Fruit fly (Drosophila melanogaster) whole organism, embryonic: ENCODE data around the gene smid.

Source experiments
- Atf-2 ChIP-seq: fragments of 200-800 bp; sonication (Bioruptor generic); optimal IDR thresholded peaks from 2 replicates; lab custom pipeline; 2016; ENCODE audit warnings: missing biosample characterization, missing genetic modification characterization
- B-H1 ChIP-seq: fragments of 200-800 bp; sonication (Bioruptor generic); IDR thresholded peaks from 3 replicates; pipeline ENCODE4 v1.3.6; 2022; ENCODE audit warnings: missing biosample characterization, missing genetic modification characterization
- Bgb ChIP-seq: fragments of 200-800 bp; sonication (Bioruptor generic); IDR thresholded peaks from 2 replicates; pipeline ENCODE4 v1.3.6; 2022; ENCODE audit warnings: missing biosample characterization, missing genetic modification characterization; ENCODE audit not compliant: partially characterized antibody
- C15 ChIP-seq: fragments of 200-800 bp; sonication (Bioruptor generic); IDR thresholded peaks from 3 replicates; pipeline ENCODE4 v1.3.6; 2022; ENCODE audit warnings: missing biosample characterization, missing genetic modification characterization
- CG1024 ChIP-seq: fragments of 200-800 bp; sonication (Bioruptor generic); IDR thresholded peaks from 2 replicates; pipeline ENCODE4 v1.3.6; 2022; ENCODE audit warnings: missing biosample characterization, missing genetic modification characterization
- CG10274 ChIP-seq: fragments of 200-800 bp; sonication (Bioruptor generic); optimal IDR thresholded peaks from 3 replicates; lab custom pipeline; 2017; ENCODE audit warnings: missing biosample characterization, mild to moderate bottlenecking, missing genetic modification characterization
- CG10321 ChIP-seq: fragments of 200-800 bp; sonication (Bioruptor generic); IDR thresholded peaks from 2 replicates; pipeline ENCODE4 v1.3.6; 2022; ENCODE audit warnings: missing biosample characterization, missing genetic modification characterization
- CG10979 ChIP-seq: fragments of 200-800 bp; sonication (Bioruptor generic); optimal IDR thresholded peaks from 2 replicates; lab custom pipeline; 2018; ENCODE audit warnings: missing biosample characterization, mild to moderate bottlenecking, missing genetic modification characterization, moderate library complexity
- CG11504 ChIP-seq: fragments of 200-800 bp; sonication (Bioruptor generic); optimal IDR thresholded peaks from 3 replicates; lab custom pipeline; 2019; ENCODE audit warnings: missing biosample characterization, mild to moderate bottlenecking, missing genetic modification characterization, moderate library complexity
- CG12236 ChIP-seq: fragments of 200-800 bp; sonication (Bioruptor generic); optimal IDR thresholded peaks from 2 replicates; lab custom pipeline; 2016; ENCODE audit warnings: missing biosample characterization, missing genetic modification characterization
- CG14710 ChIP-seq: fragments of 200-800 bp; sonication (Bioruptor generic); optimal IDR thresholded peaks from 3 replicates; lab custom pipeline; 2019; ENCODE audit warnings: missing biosample characterization, mild to moderate bottlenecking, missing genetic modification characterization, moderate library complexity
- CG15479 ChIP-seq: fragments of 200-800 bp; sonication (Bioruptor generic); optimal IDR thresholded peaks from 3 replicates; lab custom pipeline; 2019; ENCODE audit warnings: missing biosample characterization, mild to moderate bottlenecking, missing genetic modification characterization, moderate library complexity
- CG15601 ChIP-seq: fragments of 200-800 bp; sonication (Bioruptor generic); optimal IDR thresholded peaks from 3 replicates; lab custom pipeline; 2019; ENCODE audit warnings: missing biosample characterization, mild to moderate bottlenecking, missing genetic modification characterization, moderate library complexity
- CG15696 ChIP-seq: fragments of 200-800 bp; sonication (Bioruptor generic); optimal IDR thresholded peaks from 2 replicates; lab custom pipeline; 2019; ENCODE audit warnings: missing biosample characterization, mild to moderate bottlenecking, missing genetic modification characterization, moderate library complexity
- CG17359 ChIP-seq: fragments of 200-800 bp; sonication (Bioruptor generic); optimal IDR thresholded peaks from 3 replicates; lab custom pipeline; 2018; ENCODE audit warnings: missing biosample characterization, mild to moderate bottlenecking, missing genetic modification characterization, moderate library complexity
- CG17829 ChIP-seq: fragments of 200-800 bp; optimal IDR thresholded peaks from 2 replicates; lab custom pipeline; 2019; ENCODE audit warnings: missing biosample characterization, mild to moderate bottlenecking, missing genetic modification characterization, moderate library complexity
- CG6813 ChIP-seq: fragments of 200-800 bp; sonication (Bioruptor generic); optimal IDR thresholded peaks from 2 replicates; lab custom pipeline; 2017; ENCODE audit warnings: missing biosample characterization, missing genetic modification characterization, mild to moderate bottlenecking, moderate library complexity, missing genetic modification reagents
- CG9797 ChIP-seq: fragments of 200-800 bp; sonication (Bioruptor generic); optimal IDR thresholded peaks from 3 replicates; lab custom pipeline; 2018; ENCODE audit warnings: missing biosample characterization, mild to moderate bottlenecking, missing genetic modification characterization
- CG9876 ChIP-seq: fragments of 200-800 bp; sonication (Bioruptor generic); optimal IDR thresholded peaks from 2 replicates; lab custom pipeline; 2016; ENCODE audit warnings: missing biosample characterization, missing genetic modification characterization
- Chrac-16 ChIP-seq: fragments of 200-800 bp; sonication (Bioruptor generic); optimal IDR thresholded peaks from 3 replicates; lab custom pipeline; 2016; ENCODE audit warnings: missing biosample characterization, missing genetic modification characterization
- Doc3 ChIP-seq: fragments of 200-800 bp; sonication (Bioruptor generic); IDR thresholded peaks from 3 replicates; pipeline ENCODE4 v1.3.6; 2022; ENCODE audit warnings: missing biosample characterization, missing genetic modification characterization; ENCODE audit not compliant: partially characterized antibody
- Fer2 ChIP-seq: fragments of 200-800 bp; sonication (Bioruptor generic); optimal IDR thresholded peaks from 2 replicates; lab custom pipeline; 2018; ENCODE audit warnings: missing biosample characterization, mild to moderate bottlenecking, missing genetic modification characterization, moderate library complexity
- Hsf ChIP-seq: fragments of 200-800 bp; sonication (Bioruptor generic); optimal IDR thresholded peaks from 3 replicates; lab custom pipeline; 2016; ENCODE audit warnings: missing biosample characterization, missing genetic modification characterization
- Lim3 ChIP-seq: fragments of 200-800 bp; sonication (Bioruptor generic); IDR thresholded peaks from 2 replicates; pipeline ENCODE4 v1.3.6; 2022; ENCODE audit warnings: missing biosample characterization, missing genetic modification characterization
- Lpt ChIP-seq: fragments of >200 bp; optimal IDR thresholded peaks from 2 replicates; lab custom pipeline; 2018; ENCODE audit warnings: missing biosample characterization, missing genetic modification characterization
- MESR4 ChIP-seq: fragments of 200-800 bp; sonication (Bioruptor generic); optimal IDR thresholded peaks from 2 replicates; lab custom pipeline; 2018; ENCODE audit warnings: missing biosample characterization, mild to moderate bottlenecking, missing genetic modification characterization, moderate library complexity
- Med ChIP-seq: fragments of 200-800 bp; sonication (Bioruptor generic); peaks from one replicate; lab custom pipeline; 2016; ENCODE audit warnings: missing biosample characterization, missing genetic modification characterization, mild to moderate bottlenecking, inconsistent platforms, moderate library complexity
- Nf-YA ChIP-seq: fragments of 200-800 bp; sonication (Bioruptor generic); IDR thresholded peaks from 2 replicates; pipeline ENCODE4 v1.3.6; 2022; ENCODE audit warnings: missing biosample characterization, missing genetic modification characterization
- Rx ChIP-seq: fragments of 200-800 bp; sonication (Bioruptor generic); IDR thresholded peaks from 2 replicates; pipeline ENCODE4 v1.3.6; 2022; ENCODE audit warnings: missing biosample characterization, missing genetic modification characterization
- Side ChIP-seq: fragments of 200-800 bp; sonication (Bioruptor generic); optimal IDR thresholded peaks from 2 replicates; lab custom pipeline; 2016; ENCODE audit warnings: missing biosample characterization, missing genetic modification characterization
- Xrp1 ChIP-seq: fragments of 200-800 bp; sonication (Bioruptor generic); IDR thresholded peaks from 2 replicates; pipeline ENCODE4 v1.3.6; 2022; ENCODE audit warnings: missing biosample characterization, missing genetic modification characterization
- bcd ChIP-seq: fragments of 200-800 bp; sonication (Bioruptor generic); optimal IDR thresholded peaks from 2 replicates; lab custom pipeline; 2017; ENCODE audit warnings: missing biosample characterization, mild to moderate bottlenecking, missing genetic modification characterization
- cad ChIP-seq: fragments of >200 bp; optimal IDR thresholded peaks from 2 replicates; lab custom pipeline; 2017; ENCODE audit warnings: missing biosample characterization, missing genetic modification characterization
- chinmo ChIP-seq: fragments of 200-800 bp; sonication (Bioruptor generic); IDR thresholded peaks from 4 replicates; pipeline ENCODE4 v1.3.6; 2022; ENCODE audit warnings: missing biosample characterization, missing genetic modification characterization; ENCODE audit not compliant: partially characterized antibody
- crp ChIP-seq, 2 experiments: fragments of 200-800 bp; sonication (Bioruptor generic); optimal IDR thresholded peaks; 2 replicates in 1 of 2; 3 replicates in 1 of 2; lab custom pipeline; 2017; ENCODE audit warnings: missing biosample characterization in 2 of 2, missing genetic modification characterization in 2 of 2, mild to moderate bottlenecking in 1 of 2, moderate library complexity in 1 of 2
- dmrt99B ChIP-seq: fragments of 200-800 bp; sonication (Bioruptor generic); optimal IDR thresholded peaks from 2 replicates; lab custom pipeline; 2018; ENCODE audit warnings: missing biosample characterization, mild to moderate bottlenecking, missing genetic modification characterization, moderate library complexity
- esg ChIP-seq: fragments of 200-800 bp; sonication (Bioruptor generic); conservative IDR thresholded peaks from 2 replicates; pipeline ENCODE4 v1.3.6; 2022; ENCODE audit warnings: missing biosample characterization, missing genetic modification characterization
- fu2 ChIP-seq: fragments of 200-800 bp; sonication (Bioruptor generic); optimal IDR thresholded peaks from 2 replicates; lab custom pipeline; 2016; ENCODE audit warnings: missing biosample characterization, missing genetic modification characterization
- knrl ChIP-seq: fragments of 200-800 bp; sonication (Bioruptor generic); IDR thresholded peaks from 3 replicates; pipeline ENCODE4 v1.3.6; 2022; ENCODE audit warnings: missing biosample characterization, missing genetic modification characterization; ENCODE audit not compliant: partially characterized antibody
- lab ChIP-seq: fragments of 200-800 bp; sonication (Bioruptor generic); optimal IDR thresholded peaks from 3 replicates; lab custom pipeline; 2017; ENCODE audit warnings: missing biosample characterization, missing genetic modification characterization, mild to moderate bottlenecking, moderate library complexity, missing genetic modification reagents
- nom ChIP-seq: fragments of 200-800 bp; sonication (Bioruptor generic); optimal IDR thresholded peaks from 2 replicates; lab custom pipeline; 2017; ENCODE audit warnings: missing biosample characterization, missing genetic modification characterization, mild to moderate bottlenecking, moderate library complexity, missing genetic modification reagents
- pan ChIP-seq, 4 experiments: fragments of >200 bp in 3 of 4; fragments of 200-800 bp in 1 of 4; sonication (Bioruptor generic) in 1 of 4; optimal IDR thresholded peaks in 3 of 4; IDR thresholded peaks in 1 of 4; 2 replicates each; pipeline versions ENCODE4 v1.3.6 to Lab custom; 2017 to 2022; ENCODE audit warnings: missing biosample characterization in 2 of 4, missing genetic modification characterization in 2 of 4, mixed read lengths in 1 of 4
- peb ChIP-seq: fragments of 200-800 bp; sonication (Bioruptor generic); IDR thresholded peaks from 2 replicates; pipeline ENCODE4 v1.3.6; 2022; ENCODE audit warnings: missing biosample characterization, missing genetic modification characterization
- pros ChIP-seq: fragments of 200-800 bp; sonication (Bioruptor generic); optimal IDR thresholded peaks from 3 replicates; lab custom pipeline; 2019; ENCODE audit warnings: missing biosample characterization, mild to moderate bottlenecking, missing genetic modification characterization, moderate library complexity
- pum ChIP-seq: fragments of 200-800 bp; sonication (Bioruptor generic); optimal IDR thresholded peaks from 2 replicates; lab custom pipeline; 2016; ENCODE audit warnings: missing biosample characterization, missing genetic modification characterization
- pzg ChIP-seq: fragments of 200-800 bp; sonication (Bioruptor generic); optimal IDR thresholded peaks from 3 replicates; lab custom pipeline; 2018; ENCODE audit warnings: missing biosample characterization, mild to moderate bottlenecking, missing genetic modification characterization, moderate library complexity
- shn ChIP-seq: fragments of 200-800 bp; sonication (Bioruptor generic); optimal IDR thresholded peaks from 3 replicates; lab custom pipeline; 2016; ENCODE audit warnings: missing biosample characterization, missing genetic modification characterization
- sim ChIP-seq: fragments of 200-800 bp; sonication (Bioruptor generic); IDR thresholded peaks from 2 replicates; pipeline ENCODE4 v1.3.6; 2022; ENCODE audit warnings: missing biosample characterization, missing genetic modification characterization
- ttk ChIP-seq: fragments of 200-800 bp; sonication (Bioruptor generic); IDR thresholded peaks from 2 replicates; pipeline ENCODE4 v2.1.2; 2022; ENCODE audit warnings: missing biosample characterization, missing genetic modification characterization

Gene smid

DNA sequence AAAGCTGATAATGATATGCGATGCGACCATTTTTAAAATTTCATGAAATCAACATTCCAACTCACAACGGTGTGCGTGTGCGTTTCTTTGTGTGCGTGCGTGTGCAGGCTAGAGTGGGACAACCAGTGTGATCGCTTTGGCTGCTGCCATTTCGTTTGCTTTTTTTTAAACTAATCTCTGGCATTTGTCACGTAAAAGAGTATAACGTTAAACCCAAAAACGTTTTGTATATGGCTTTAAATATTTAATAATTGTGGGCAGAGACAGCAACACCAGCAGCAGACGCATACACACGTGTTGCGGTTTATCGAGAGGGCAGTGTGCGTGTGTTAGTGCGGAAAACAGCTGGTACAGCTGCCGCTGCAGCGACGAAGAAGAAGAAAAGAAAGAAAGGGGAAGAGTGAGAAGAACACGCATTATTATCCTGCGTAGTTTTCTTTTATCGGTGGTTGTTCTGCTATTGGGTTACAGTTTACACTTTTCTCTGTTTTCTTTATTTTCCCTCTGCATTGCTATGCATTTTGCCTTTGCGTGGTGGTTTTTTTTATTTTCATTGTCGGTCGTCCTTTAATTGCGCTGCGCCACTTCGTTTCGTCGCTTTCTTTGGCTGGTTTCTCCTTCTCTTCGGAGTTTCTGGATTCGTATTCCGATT lies 11.1 kb upstream of the smid start (continued):
- TF ChIP-seq Chrac-16 (GFP tag; lab: Kevin White, UChicago) (no peak), Doc3 (GFP tag; lab: Robert Waterston, UW) (no peak), CG9797 (GFP tag; lab: Kevin White, UChicago) (no peak), peb (GFP tag; lab: Robert Waterston, UW) (no peak), crp (GFP tag; optimal IDR thresholded peaks at IDR 0.05; lab: Kevin White, UChicago) (peak; percentile 36 to 83), CG1024 (GFP tag; lab: Robert Waterston, UW) (no peak), CG11504 (tag; lab: Kevin White, UChicago) (no peak), cad (GFP tag; lab: Kevin White, UChicago) (no peak), CG9876 (GFP tag; lab: Kevin White, UChicago) (no peak), Lim3 (GFP tag; lab: Robert Waterston, UW) (no peak), Hsf (GFP tag; lab: Kevin White, UChicago) (no peak), pan (optimal IDR thresholded peaks at IDR 0.05; lab: Kevin White, UChicago) (no peak), pan (GFP tag; optimal IDR thresholded peaks at IDR 0.05 in 1 of 2, IDR thresholded peaks at IDR 0.05 in 1 of 2) (no peak), CG10274 (GFP tag; lab: Kevin White, UChicago) (no peak), lab (GFP tag; lab: Kevin White, UChicago) (peak; percentile 18), MESR4 (GFP tag; lab: Kevin White, UChicago) (peak; percentile 49), CG6813 (GFP tag; lab: Kevin White, UChicago) (no peak), B-H1 (GFP tag; lab: Robert Waterston, UW) (no peak), chinmo (GFP tag; lab: Robert Waterston, UW) (peak; percentile 87), CG17829 (peak; percentile 19), C15 (GFP tag; lab: Robert Waterston, UW) (no peak), CG10979 (tag; lab: Kevin White, UChicago) (peak; percentile 10), pzg (GFP tag; lab: Kevin White, UChicago) (peak; percentile 12), CG15601 (tag; lab: Kevin White, UChicago) (no peak), dmrt99B (no peak), Atf-2 (no peak), pros (peak; percentile 98), bcd (GFP tag; lab: Kevin White, UChicago) (no peak), Fer2 (tag; lab: Kevin White, UChicago) (no peak), CG12236 (GFP tag; lab: Kevin White, UChicago) (no peak), Bgb (GFP tag; lab: Robert Waterston, UW) (peak; percentile 14; the same call in 1 of the 2 replicates), knrl (0 out of 3 replicates have a peak, but pooled peaks have one; percentile 21), CG14710 (no peak), pum (GFP tag; lab: Kevin White, UChicago) (no peak), CG10321 (GFP tag; lab: Robert Waterston, UW) (peak; percentile 96), esg (GFP tag; lab: Robert Waterston, UW) (no peak), sim (GFP tag; lab: Robert Waterston, UW) (no peak), CG15696 (tag; lab: Kevin White, UChicago) (peak; percentile 24), CG17359 (tag; lab: Kevin White, UChicago) (no peak), Rx (GFP tag; lab: Robert Waterston, UW) (no peak), CG15479 (GFP tag; lab: Kevin White, UChicago) (peak; percentile 43), Side (GFP tag; lab: Kevin White, UChicago) (no peak), shn (GFP tag; lab: Kevin White, UChicago) (no peak), fu2 (GFP tag; lab: Kevin White, UChicago) (no peak), Med (peak; percentile 82), Xrp1 (GFP tag; lab: Robert Waterston, UW) (no peak), Nf-YA (GFP tag; lab: Robert Waterston, UW) (no peak), nom (GFP tag; lab: Kevin White, UChicago) (peak; percentile 21), ttk (GFP tag; lab: Robert Waterston, UW) (no peak), Lpt (GFP tag; lab: Kevin White, UChicago) (no peak)
